Fruit fly (Drosophila melanogaster) S2 (cell line): Measurements from ENCODE around the gene CG5966.
A peak's percentile ranks its signal among the peaks of the same experiment; 100 is the strongest.

Source experiments
- CG8478 ChIP-seq: fragments of >200 bp; optimal IDR thresholded peaks from 2 replicates; lab custom pipeline; 2018
- CTCF ChIP-seq, 2 experiments: fragments of >200 bp; optimal IDR thresholded peaks; 2 replicates each; lab custom pipeline; 2018

dm6 chrX:5956646-5957441 is 31.7 kb upstream of the CG5966 start:
- peak; percentile 77 to 81 for TF ChIP-seq CTCF (optimal IDR thresholded peaks at IDR 0.05; lab: Kevin White, UChicago)
- no peak for TF ChIP-seq CG8478 (lab: Kevin White, UChicago)
